Worm (Caenorhabditis elegans) whole organism, young adult: ENCODE results near the gene svop-1.

Experiments used
- B0336.3 ChIP-seq: fragments of 200-800 bp; sonication (Bioruptor generic); IDR thresholded peaks from 2 replicates; pipeline ENCODE4 v1.3.6; 2022; ENCODE audit warnings: missing genetic modification characterization, missing compliant biosample characterization
- F23B12.7 ChIP-seq: sonication (generic microtip); optimal IDR thresholded peaks from 2 replicates; lab custom pipeline; 2017; ENCODE audit warnings: missing genetic modification characterization, mild to moderate bottlenecking, missing compliant biosample characterization, antibody characterized with exemption, moderate library complexity; ENCODE audit not compliant: insufficient read depth
- F37B4.10 ChIP-seq: fragments of 200-800 bp; sonication (Bioruptor generic); IDR thresholded peaks from 2 replicates; pipeline ENCODE4 v1.3.6; 2022; ENCODE audit warnings: missing genetic modification characterization, missing compliant biosample characterization
- F49E8.2 ChIP-seq: sonication (generic microtip); optimal IDR thresholded peaks from 3 replicates; lab custom pipeline; 2017; ENCODE audit warnings: missing genetic modification characterization, mild to moderate bottlenecking, missing compliant biosample characterization, antibody characterized with exemption, moderate library complexity; ENCODE audit not compliant: insufficient read depth
- Y56A3A.18 ChIP-seq: fragments of 200-800 bp; sonication (Bioruptor generic); IDR thresholded peaks from 2 replicates; pipeline ENCODE4 v1.3.6; 2022; ENCODE audit warnings: missing genetic modification reagents, missing genetic modification characterization, missing compliant biosample characterization
- Y95B8A.8 ChIP-seq: fragments of 200-800 bp; sonication (Bioruptor generic); IDR thresholded peaks from 2 replicates; pipeline ENCODE4 v1.3.6; 2022; ENCODE audit warnings: missing genetic modification reagents, missing genetic modification characterization, missing compliant biosample characterization
- ama-1 ChIP-seq, 3 experiments: fragments of 150-350 bp in 1 of 3; sonication (generic microtip) in 2 of 3; optimal IDR thresholded peaks; 2 replicates each; lab custom pipeline; 2014 to 2018; ENCODE audit warnings: missing biosample characterization in 2 of 3, missing genetic modification characterization in 2 of 3, missing genetic modification reagents in 2 of 3
- aptf-2 ChIP-seq: fragments of 200-800 bp; sonication (Bioruptor generic); conservative IDR thresholded peaks from 2 replicates; pipeline ENCODE4 v1.3.6; 2022; ENCODE audit warnings: missing genetic modification reagents, missing genetic modification characterization, missing compliant biosample characterization
- attf-5 ChIP-seq: fragments of 200-800 bp; sonication (Bioruptor generic); optimal IDR thresholded peaks from 2 replicates; lab custom pipeline; 2018; ENCODE audit warnings: mild to moderate bottlenecking, missing genetic modification characterization, missing compliant biosample characterization
- bed-1 ChIP-seq: fragments of 200-800 bp; sonication (Bioruptor generic); IDR thresholded peaks from 2 replicates; pipeline ENCODE4 v1.3.6; 2022; ENCODE audit warnings: missing genetic modification reagents, missing genetic modification characterization, missing compliant biosample characterization
- bed-2 ChIP-seq: fragments of 200-800 bp; sonication (Bioruptor generic); IDR thresholded peaks from 2 replicates; pipeline ENCODE4 v1.3.6; 2022; ENCODE audit warnings: missing genetic modification reagents, missing genetic modification characterization, missing compliant biosample characterization
- cebp-1 ChIP-seq, 2 experiments: fragments of 200-800 bp in 1 of 2; sonication (Bioruptor generic) in 1 of 2; sonication (generic microtip) in 1 of 2; IDR thresholded peaks in 1 of 2; optimal IDR thresholded peaks in 1 of 2; 2 replicates each; pipeline versions ENCODE4 v1.3.6 to Lab custom; 2017 to 2022; ENCODE audit warnings: missing compliant biosample characterization in 2 of 2, missing genetic modification characterization in 2 of 2, mild to moderate bottlenecking in 1 of 2, missing genetic modification reagents in 1 of 2, moderate library complexity in 1 of 2
- ceh-100 ChIP-seq: fragments of 200-800 bp; sonication (Bioruptor generic); IDR thresholded peaks from 2 replicates; pipeline ENCODE4 v1.3.6; 2022; ENCODE audit warnings: missing genetic modification reagents, missing genetic modification characterization, missing compliant biosample characterization
- ceh-27 ChIP-seq: fragments of 200-800 bp; sonication (Bioruptor generic); optimal IDR thresholded peaks from 2 replicates; lab custom pipeline; 2018; ENCODE audit warnings: mild to moderate bottlenecking, missing genetic modification characterization, moderate library complexity, missing compliant biosample characterization
- dox-1 ChIP-seq: fragments of 200-800 bp; sonication (Bioruptor generic); IDR thresholded peaks from 2 replicates; pipeline ENCODE4 v1.3.6; 2022; ENCODE audit warnings: missing genetic modification reagents, missing genetic modification characterization, missing compliant biosample characterization
- egrh-3 ChIP-seq: fragments of 200-800 bp; sonication (Bioruptor generic); IDR thresholded peaks from 2 replicates; pipeline ENCODE4 v1.3.6; 2022; ENCODE audit warnings: missing genetic modification reagents, missing genetic modification characterization, missing compliant biosample characterization
- gei-17 ChIP-seq: fragments of 200-800 bp; sonication (Bioruptor generic); optimal IDR thresholded peaks from 2 replicates; lab custom pipeline; 2018; ENCODE audit warnings: mild to moderate bottlenecking, missing genetic modification characterization, missing compliant biosample characterization
- hlh-26 ChIP-seq: fragments of 200-800 bp; sonication (Bioruptor generic); conservative IDR thresholded peaks from 2 replicates; pipeline ENCODE4 v1.3.6; 2022; ENCODE audit warnings: missing genetic modification reagents, missing genetic modification characterization, missing compliant biosample characterization
- hmg-1.2 ChIP-seq: fragments of 200-800 bp; sonication (Bioruptor generic); IDR thresholded peaks from 2 replicates; pipeline ENCODE4 v1.3.6; 2022; ENCODE audit warnings: missing genetic modification reagents, missing genetic modification characterization, missing compliant biosample characterization
- hrde-1 ChIP-seq: sonication (generic microtip); optimal IDR thresholded peaks from 2 replicates; lab custom pipeline; 2016; ENCODE audit warnings: missing genetic modification characterization, mild to moderate bottlenecking, missing compliant biosample characterization, moderate library complexity, missing genotype, missing genetic modification reagents, borderline replicate concordance
- let-607 ChIP-seq, 2 experiments: fragments of 200-800 bp in 1 of 2; sonication (Bioruptor generic) in 1 of 2; sonication (generic microtip) in 1 of 2; optimal IDR thresholded peaks; 2 replicates each; lab custom pipeline; 2016 to 2018; ENCODE audit warnings: mild to moderate bottlenecking in 2 of 2, missing compliant biosample characterization in 2 of 2, missing genetic modification characterization in 2 of 2, moderate library complexity in 2 of 2, missing genotype in 1 of 2
- lin-35 ChIP-seq, 3 experiments: fragments of 150-350 bp in 2 of 3; sonication (generic microtip) in 1 of 3; optimal IDR thresholded peaks; 2 replicates each; lab custom pipeline; 2014 to 2018; ENCODE audit warnings: missing biosample characterization in 3 of 3, missing genetic modification characterization in 3 of 3, missing genetic modification reagents in 3 of 3
- lin-40 ChIP-seq: sonication (generic microtip); optimal IDR thresholded peaks from 2 replicates; lab custom pipeline; 2016; ENCODE audit warnings: missing genetic modification characterization, mild to moderate bottlenecking, missing compliant biosample characterization, missing genotype, missing genetic modification reagents
- madf-3 ChIP-seq: fragments of 200-800 bp; sonication (Bioruptor generic); IDR thresholded peaks from 2 replicates; pipeline ENCODE4 v1.3.6; 2022; ENCODE audit warnings: missing genetic modification reagents, missing genetic modification characterization, missing compliant biosample characterization
- madf-8 ChIP-seq: fragments of 200-800 bp; sonication (Bioruptor generic); conservative IDR thresholded peaks from 2 replicates; pipeline ENCODE4 v1.3.6; 2022; ENCODE audit warnings: missing genetic modification reagents, missing genetic modification characterization, missing compliant biosample characterization
- mcd-1 ChIP-seq: fragments of 200-800 bp; sonication (Bioruptor generic); IDR thresholded peaks from 2 replicates; pipeline ENCODE4 v1.3.6; 2022; ENCODE audit warnings: missing genetic modification reagents, missing genetic modification characterization, missing compliant biosample characterization
- nfyb-1 ChIP-seq: fragments of 200-800 bp; sonication (Bioruptor generic); IDR thresholded peaks from 2 replicates; pipeline ENCODE4 v1.3.6; 2022; ENCODE audit warnings: missing genetic modification reagents, missing genetic modification characterization, missing compliant biosample characterization
- nhr-27 ChIP-seq: fragments of 200-800 bp; sonication (Bioruptor generic); optimal IDR thresholded peaks from 2 replicates; lab custom pipeline; 2018; ENCODE audit warnings: mild to moderate bottlenecking, missing genetic modification characterization, moderate library complexity, missing compliant biosample characterization
- nhr-80 ChIP-seq: sonication (generic microtip); optimal IDR thresholded peaks from 2 replicates; lab custom pipeline; 2016; ENCODE audit warnings: missing genetic modification characterization, missing compliant biosample characterization
- pbrm-1 ChIP-seq: fragments of 200-800 bp; sonication (Bioruptor generic); IDR thresholded peaks from 2 replicates; pipeline ENCODE4 v1.3.6; 2022; ENCODE audit warnings: missing genetic modification reagents, missing genetic modification characterization, missing compliant biosample characterization
- rcor-1 ChIP-seq: fragments of 200-800 bp; sonication (Bioruptor generic); IDR thresholded peaks from 2 replicates; pipeline ENCODE4 v1.3.6; 2022; ENCODE audit warnings: missing genetic modification reagents, missing genetic modification characterization, missing compliant biosample characterization
- rec-8 ChIP-seq, 2 experiments: sonication (generic microtip); optimal IDR thresholded peaks; 2 replicates each; lab custom pipeline; 2016; ENCODE audit warnings: mild to moderate bottlenecking in 2 of 2, missing genetic modification characterization in 2 of 2, missing genetic modification reagents in 2 of 2, missing genotype in 2 of 2, missing biosample characterization in 1 of 2, missing compliant biosample characterization in 1 of 2, moderate library complexity in 1 of 2
- sea-2 ChIP-seq: fragments of 200-800 bp; sonication (Bioruptor generic); IDR thresholded peaks from 2 replicates; pipeline ENCODE4 v1.3.6; 2022; ENCODE audit warnings: missing genetic modification characterization, missing compliant biosample characterization
- snpc-4 ChIP-seq, 5 experiments: fragments of 150-350 bp in 1 of 5; sonication (generic microtip) in 4 of 5; optimal IDR thresholded peaks; 2 replicates each; lab custom pipeline; 2014 to 2018; ENCODE audit warnings: missing genetic modification characterization in 5 of 5, missing biosample characterization in 3 of 5, antibody characterized with exemption in 2 of 5, mild to moderate bottlenecking in 2 of 5, missing compliant biosample characterization in 2 of 5, missing genotype in 2 of 5, moderate library complexity in 2 of 5, missing genetic modification reagents in 1 of 5
- tbp1 ChIP-seq: fragments of 200-800 bp; sonication (Bioruptor generic); optimal IDR thresholded peaks from 2 replicates; lab custom pipeline; 2018; ENCODE audit warnings: mild to moderate bottlenecking, missing genetic modification characterization, missing compliant biosample characterization
- tbx-9 ChIP-seq: sonication (generic microtip); optimal IDR thresholded peaks from 2 replicates; lab custom pipeline; 2016; ENCODE audit warnings: borderline replicate concordance, missing genetic modification characterization, inconsistent platforms, missing compliant biosample characterization
- unc-130 ChIP-seq: sonication (generic microtip); optimal IDR thresholded peaks from 2 replicates; lab custom pipeline; 2016; ENCODE audit warnings: missing genetic modification reagents, missing genetic modification characterization, missing compliant biosample characterization
- unc-62 ChIP-seq: fragments of 150-350 bp; optimal IDR thresholded peaks from 2 replicates; lab custom pipeline; 2014; ENCODE audit warnings: missing biosample characterization, missing genetic modification reagents, missing genetic modification characterization
- zim-3 ChIP-seq: sonication (generic microtip); optimal IDR thresholded peaks from 2 replicates; lab custom pipeline; 2017; ENCODE audit warnings: mild to moderate bottlenecking, missing genetic modification characterization, moderate library complexity, missing compliant biosample characterization

svop-1 gene

DNA sequence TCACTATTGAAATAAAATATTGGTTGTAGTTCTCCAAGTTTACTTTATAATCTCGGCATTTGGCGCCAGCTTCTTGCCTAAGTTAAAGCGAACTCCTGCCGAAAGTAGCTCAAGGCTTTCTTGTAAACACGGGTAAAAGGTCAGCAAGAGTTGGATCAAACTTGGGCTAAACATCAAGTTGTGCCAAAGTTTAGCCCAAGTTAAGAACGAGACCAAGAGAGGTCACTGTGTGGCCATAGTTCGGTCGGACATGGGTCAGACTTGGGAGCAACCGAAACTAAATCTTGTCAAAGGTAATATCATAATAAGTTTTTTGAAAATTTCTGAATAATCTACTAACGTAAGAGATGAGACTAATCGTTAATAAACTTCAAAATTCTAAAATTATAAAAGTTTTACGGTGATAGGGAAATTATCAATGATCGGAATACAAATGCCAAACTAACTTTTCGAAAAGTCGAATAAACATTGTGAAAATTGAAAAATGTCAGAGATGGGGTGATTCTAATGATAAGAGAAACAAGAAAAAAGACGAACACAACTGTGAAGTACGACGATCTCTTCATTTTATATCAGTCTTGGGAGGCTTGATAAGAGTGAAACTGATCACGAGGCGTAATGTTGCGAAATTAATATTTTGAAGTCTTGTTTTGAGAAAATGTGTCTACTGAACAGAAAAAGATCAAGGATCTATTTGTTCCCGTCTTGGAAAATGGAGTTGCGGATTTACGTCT is 17.2 kb downstream of the svop-1 start:
- peak; percentile 90 for TF ChIP-seq nhr-80 (tag; lab: Kevin White, UChicago)
- peak; percentile 96 for TF ChIP-seq cebp-1 (GFP tag; IDR thresholded peaks at IDR 0.05; lab: Robert Waterston, UW)
- TF ChIP-seq cebp-1 (tag; optimal IDR thresholded peaks at IDR 0.05; lab: Kevin White, UChicago) = peak; percentile 97
- peak; percentile 46 for TF ChIP-seq tbp1 (GFP tag; lab: Kevin White, UChicago)
- TF ChIP-seq zim-3 (tag; lab: Kevin White, UChicago) = peak; percentile 75
- TF ChIP-seq let-607 (tag; optimal IDR thresholded peaks at IDR 0.05; lab: Kevin White, UChicago) = peak in 1 of 2 experiments; percentile 21
- TF ChIP-seq attf-5 (GFP tag; lab: Kevin White, UChicago) = peak; percentile 39
- TF ChIP-seq nhr-27 (tag; lab: Kevin White, UChicago) = no peak
- peak; percentile 31 for TF ChIP-seq unc-62 (GFP tag; lab: Kevin White, UChicago)
- TF ChIP-seq F23B12.7 (tag; lab: Kevin White, UChicago) = peak; percentile 12
- TF ChIP-seq hmg-1.2 (GFP tag; lab: Robert Waterston, UW) = no peak
- 0 out of 2 replicates have a peak, but pooled peaks have one; percentile 46 for TF ChIP-seq aptf-2
- no peak for TF ChIP-seq snpc-4 (GFP tag; optimal IDR thresholded peaks at IDR 0.05; lab: Kevin White, UChicago)
- peak in 1 of 4 experiments; percentile 15 for TF ChIP-seq snpc-4 (tag; optimal IDR thresholded peaks at IDR 0.05; lab: Kevin White, UChicago)
- TF ChIP-seq rcor-1 = no peak
- peak; percentile 56; the same call in 1 of the 2 replicates for TF ChIP-seq Y56A3A.18 (GFP tag; lab: Robert Waterston, UW)
- peak; percentile 40 for TF ChIP-seq lin-40 (tag; lab: Kevin White, UChicago)

DNA sequence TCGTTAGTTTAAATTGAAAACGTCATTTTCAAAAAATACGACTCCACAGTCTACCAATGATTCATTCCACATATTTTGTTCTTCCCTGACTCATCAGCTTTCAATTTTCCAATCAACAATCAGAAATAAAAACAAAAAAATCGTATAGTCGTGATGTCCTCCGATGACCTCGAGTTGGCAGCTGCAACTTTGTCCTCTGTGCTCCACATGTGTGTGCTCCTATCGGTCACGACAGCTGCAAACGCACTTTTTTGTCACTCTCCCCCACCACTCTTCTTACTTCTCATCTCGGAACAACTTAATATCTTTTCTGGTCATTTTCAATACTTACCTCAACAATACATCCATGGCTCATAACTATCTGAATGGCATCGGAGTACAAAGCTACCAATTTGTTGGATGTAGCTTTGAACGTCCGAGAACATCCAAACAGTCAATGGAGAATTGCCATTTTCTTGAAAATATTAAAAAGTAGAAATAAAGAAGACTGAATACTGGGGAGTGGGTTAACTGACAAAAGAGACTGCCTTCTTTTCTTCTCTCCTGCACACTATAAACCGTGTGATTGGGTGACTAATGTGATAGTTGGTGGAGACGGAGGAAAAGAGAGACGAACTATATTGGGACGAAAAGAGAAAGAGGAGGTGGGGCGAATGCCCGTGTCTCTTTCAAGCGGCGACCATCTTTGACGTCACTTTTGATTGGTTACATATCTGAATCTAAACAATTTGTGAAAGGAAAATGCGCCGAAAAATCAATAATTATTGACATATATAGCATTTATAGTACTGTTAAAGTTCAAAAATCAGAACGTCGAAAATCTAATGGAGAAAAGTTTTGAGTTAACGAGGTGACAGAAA is 18.1 kb downstream of the svop-1 start:
- TF ChIP-seq madf-3 (GFP tag; lab: Robert Waterston, UW) = 0 out of 2 replicates have a peak, but pooled peaks have one; percentile 29
- no peak for TF ChIP-seq unc-130 (GFP tag; lab: Kevin White, UChicago)
- no peak for TF ChIP-seq hlh-26 (GFP tag; lab: Robert Waterston, UW)
- no peak for TF ChIP-seq ceh-27
- no peak for TF ChIP-seq rec-8 (tag; optimal IDR thresholded peaks at IDR 0.05; lab: Kevin White, UChicago)
- no peak for TF ChIP-seq bed-2 (GFP tag; lab: Robert Waterston, UW)
- no peak for TF ChIP-seq let-607 (tag; optimal IDR thresholded peaks at IDR 0.05; lab: Kevin White, UChicago)
- TF ChIP-seq lin-35 (GFP tag; optimal IDR thresholded peaks at IDR 0.05; lab: Kevin White, UChicago) = no peak
- no peak for TF ChIP-seq bed-1 (GFP tag; lab: Robert Waterston, UW)
- TF ChIP-seq unc-62 (GFP tag; lab: Kevin White, UChicago) = no peak
- no peak for TF ChIP-seq tbx-9 (tag; lab: Kevin White, UChicago)
- no peak for TF ChIP-seq F37B4.10
- TF ChIP-seq rcor-1 = no peak
- TF ChIP-seq gei-17 (GFP tag; lab: Kevin White, UChicago) = no peak
- TF ChIP-seq nhr-80 (tag; lab: Kevin White, UChicago) = peak; percentile 44
- peak; percentile 11; the same call in 1 of the 2 replicates for TF ChIP-seq nfyb-1 (GFP tag; lab: Robert Waterston, UW)
- peak; percentile 35; the same call in 1 of the 2 replicates for TF ChIP-seq pbrm-1
- TF ChIP-seq egrh-3 (GFP tag; lab: Robert Waterston, UW) = no peak
- TF ChIP-seq Y95B8A.8 (GFP tag; lab: Robert Waterston, UW) = 0 out of 2 replicates have a peak, but pooled peaks have one; percentile 6
- no peak for TF ChIP-seq ama-1 (optimal IDR thresholded peaks at IDR 0.05; lab: Kevin White, UChicago)
- TF ChIP-seq ama-1 (GFP tag; optimal IDR thresholded peaks at IDR 0.05; lab: Kevin White, UChicago) = no peak
- TF ChIP-seq F49E8.2 (tag; lab: Kevin White, UChicago) = no peak
- TF ChIP-seq sea-2 (GFP tag; lab: Robert Waterston, UW) = no peak
- TF ChIP-seq dox-1 (GFP tag; lab: Robert Waterston, UW) = 0 out of 2 replicates have a peak, but pooled peaks have one; percentile 14
- no peak for TF ChIP-seq lin-40 (tag; lab: Kevin White, UChicago)
- no peak for TF ChIP-seq madf-8 (GFP tag; lab: Robert Waterston, UW)
- no peak for TF ChIP-seq ceh-100 (GFP tag; lab: Robert Waterston, UW)
- no peak; the same call in 1 of the 2 replicates for TF ChIP-seq B0336.3
- TF ChIP-seq cebp-1 (GFP tag; IDR thresholded peaks at IDR 0.05; lab: Robert Waterston, UW) = no peak
- peak; percentile 4 for TF ChIP-seq cebp-1 (tag; optimal IDR thresholded peaks at IDR 0.05; lab: Kevin White, UChicago)
- TF ChIP-seq mcd-1 = no peak
- no peak for TF ChIP-seq hrde-1 (tag; lab: Kevin White, UChicago)
